Fruit fly (Drosophila melanogaster) whole organism, embryonic: ENCODE measurements around the gene wrd.

ENCODE experiments used
- Antp ChIP-seq: fragments of 200-800 bp; sonication (Bioruptor generic); optimal IDR thresholded peaks from 3 replicates; lab custom pipeline; 2016; ENCODE audit warnings: missing biosample characterization, missing genetic modification characterization
- Atf6 ChIP-seq: fragments of 200-800 bp; sonication (Bioruptor generic); IDR thresholded peaks from 2 replicates; pipeline ENCODE4 v1.3.6; 2022; ENCODE audit warnings: missing biosample characterization, missing genetic modification characterization
- B-H1 ChIP-seq: fragments of 200-800 bp; sonication (Bioruptor generic); IDR thresholded peaks from 3 replicates; pipeline ENCODE4 v1.3.6; 2022; ENCODE audit warnings: missing biosample characterization, missing genetic modification characterization
- CG12155 ChIP-seq: fragments of 200-800 bp; sonication (Bioruptor generic); optimal IDR thresholded peaks from 3 replicates; lab custom pipeline; 2016; ENCODE audit warnings: missing biosample characterization, missing genetic modification characterization
- CG12219 ChIP-seq: fragments of 200-800 bp; sonication (Bioruptor generic); optimal IDR thresholded peaks from 3 replicates; lab custom pipeline; 2018; ENCODE audit warnings: missing biosample characterization, mild to moderate bottlenecking, missing genetic modification characterization
- CG13296 ChIP-seq: fragments of 200-800 bp; sonication (Bioruptor generic); optimal IDR thresholded peaks from 3 replicates; lab custom pipeline; 2018; ENCODE audit warnings: missing biosample characterization, mild to moderate bottlenecking, missing genetic modification characterization
- CG14014 ChIP-seq: fragments of 200-800 bp; sonication (Bioruptor generic); IDR thresholded peaks from 2 replicates; pipeline ENCODE4 v1.3.6; 2022; ENCODE audit warnings: missing biosample characterization, missing genetic modification characterization
- CG14050 ChIP-seq: fragments of 200-800 bp; sonication (Bioruptor generic); IDR thresholded peaks from 3 replicates; pipeline ENCODE4 v1.3.6; 2022; ENCODE audit warnings: missing biosample characterization, missing genetic modification characterization
- CG14710 ChIP-seq: fragments of 200-800 bp; sonication (Bioruptor generic); optimal IDR thresholded peaks from 3 replicates; lab custom pipeline; 2019; ENCODE audit warnings: missing biosample characterization, mild to moderate bottlenecking, missing genetic modification characterization, moderate library complexity
- CG14860 ChIP-seq: fragments of 200-800 bp; sonication (Bioruptor generic); IDR thresholded peaks from 3 replicates; pipeline ENCODE4 v1.3.6; 2022; ENCODE audit warnings: missing biosample characterization, missing genetic modification characterization; ENCODE audit not compliant: partially characterized antibody
- CG1529 ChIP-seq: fragments of 200-800 bp; sonication (Bioruptor generic); optimal IDR thresholded peaks from 3 replicates; lab custom pipeline; 2018; ENCODE audit warnings: missing biosample characterization, missing genetic modification characterization
- CG15514 ChIP-seq: fragments of 200-800 bp; sonication (Bioruptor generic); optimal IDR thresholded peaks from 3 replicates; lab custom pipeline; 2017; ENCODE audit warnings: missing biosample characterization, missing genetic modification characterization, mild to moderate bottlenecking, moderate library complexity, missing genetic modification reagents
- CG15696 ChIP-seq: fragments of 200-800 bp; sonication (Bioruptor generic); optimal IDR thresholded peaks from 2 replicates; lab custom pipeline; 2019; ENCODE audit warnings: missing biosample characterization, mild to moderate bottlenecking, missing genetic modification characterization, moderate library complexity
- CG18599 ChIP-seq: fragments of 200-800 bp; sonication (Bioruptor generic); optimal IDR thresholded peaks from 3 replicates; lab custom pipeline; 2017; ENCODE audit warnings: missing biosample characterization, missing genetic modification characterization, mild to moderate bottlenecking, moderate library complexity, missing genetic modification reagents
- CG2120 ChIP-seq: fragments of 200-800 bp; sonication (Bioruptor generic); optimal IDR thresholded peaks from 3 replicates; lab custom pipeline; 2016; ENCODE audit warnings: missing biosample characterization, missing genetic modification characterization
- CG2202 ChIP-seq: fragments of 200-800 bp; sonication (Bioruptor generic); optimal IDR thresholded peaks from 2 replicates; lab custom pipeline; 2018; ENCODE audit warnings: missing biosample characterization, mild to moderate bottlenecking, missing genetic modification characterization
- CG32772 ChIP-seq: fragments of 200-800 bp; sonication (Bioruptor generic); IDR thresholded peaks from 2 replicates; pipeline ENCODE4 v1.3.6; 2022; ENCODE audit warnings: missing biosample characterization, missing genetic modification characterization
- CG3847 ChIP-seq: fragments of 200-800 bp; sonication (Bioruptor generic); IDR thresholded peaks from 2 replicates; pipeline ENCODE4 v1.3.6; 2022; ENCODE audit warnings: missing biosample characterization, missing genetic modification characterization
- CG4282 ChIP-seq: fragments of 200-800 bp; sonication (Bioruptor generic); optimal IDR thresholded peaks from 2 replicates; lab custom pipeline; 2016; ENCODE audit warnings: missing biosample characterization, missing genetic modification characterization
- CG4617 ChIP-seq: fragments of 200-800 bp; sonication (Bioruptor generic); optimal IDR thresholded peaks from 3 replicates; lab custom pipeline; 2016; ENCODE audit warnings: missing biosample characterization, missing genetic modification characterization, borderline replicate concordance
- CG6689 ChIP-seq: fragments of 200-800 bp; sonication (Bioruptor generic); IDR thresholded peaks from 2 replicates; pipeline ENCODE4 v1.3.6; 2022; ENCODE audit warnings: missing biosample characterization, missing genetic modification characterization
- CG7271 ChIP-seq: fragments of 200-800 bp; sonication (Bioruptor generic); optimal IDR thresholded peaks from 2 replicates; lab custom pipeline; 2018; ENCODE audit warnings: missing biosample characterization, mild to moderate bottlenecking, missing genetic modification characterization, moderate library complexity
- CG9797 ChIP-seq: fragments of 200-800 bp; sonication (Bioruptor generic); optimal IDR thresholded peaks from 3 replicates; lab custom pipeline; 2018; ENCODE audit warnings: missing biosample characterization, mild to moderate bottlenecking, missing genetic modification characterization
- CkIIα-i1 ChIP-seq: fragments of 200-800 bp; sonication (Bioruptor generic); IDR thresholded peaks from 2 replicates; pipeline ENCODE4 v1.3.6; 2022; ENCODE audit warnings: missing biosample characterization, missing genetic modification characterization
- Dref ChIP-seq: fragments of 200-800 bp; sonication (Bioruptor generic); IDR thresholded peaks from 2 replicates; pipeline ENCODE4 v1.3.6; 2022; ENCODE audit warnings: missing biosample characterization, missing genetic modification characterization
- Fer3 ChIP-seq: fragments of 200-800 bp; sonication (Bioruptor generic); optimal IDR thresholded peaks from 2 replicates; lab custom pipeline; 2018; ENCODE audit warnings: missing biosample characterization, mild to moderate bottlenecking, missing genetic modification characterization, moderate library complexity
- HLH4C ChIP-seq: fragments of 200-800 bp; sonication (Bioruptor generic); IDR thresholded peaks from 3 replicates; pipeline ENCODE4 v1.3.6; 2022; ENCODE audit warnings: missing biosample characterization, missing genetic modification characterization; ENCODE audit not compliant: partially characterized antibody
- HmgZ ChIP-seq: fragments of 200-800 bp; sonication (Bioruptor generic); optimal IDR thresholded peaks from 2 replicates; lab custom pipeline; 2018; ENCODE audit warnings: missing biosample characterization, mild to moderate bottlenecking, missing genetic modification characterization
- MTF-1 ChIP-seq: fragments of 200-800 bp; sonication (Bioruptor generic); optimal IDR thresholded peaks from 2 replicates; lab custom pipeline; 2018; ENCODE audit warnings: missing biosample characterization, mild to moderate bottlenecking, missing genetic modification characterization, borderline replicate concordance
- Meics ChIP-seq: fragments of 200-800 bp; sonication (Bioruptor generic); optimal IDR thresholded peaks from 2 replicates; lab custom pipeline; 2017; ENCODE audit warnings: missing biosample characterization, mild to moderate bottlenecking, missing genetic modification characterization
- Mes4 ChIP-seq: fragments of 200-800 bp; sonication (Bioruptor generic); optimal IDR thresholded peaks from 2 replicates; lab custom pipeline; 2016; ENCODE audit warnings: missing biosample characterization, missing genetic modification characterization
- NFAT ChIP-seq: fragments of 200-800 bp; sonication (Bioruptor generic); IDR thresholded peaks from 2 replicates; pipeline ENCODE4 v1.3.6; 2022; ENCODE audit warnings: missing biosample characterization, missing genetic modification characterization
- amos ChIP-seq: fragments of 200-800 bp; sonication (Bioruptor generic); IDR thresholded peaks from 2 replicates; pipeline ENCODE4 v1.3.6; 2022; ENCODE audit warnings: missing biosample characterization, missing genetic modification characterization; ENCODE audit not compliant: partially characterized antibody
- chif ChIP-seq, 2 experiments: fragments of 200-800 bp; sonication (Bioruptor generic); optimal IDR thresholded peaks; 3 replicates each; lab custom pipeline; 2016; ENCODE audit warnings: missing biosample characterization in 2 of 2, missing genetic modification characterization in 2 of 2
- corto ChIP-seq: fragments of 200-800 bp; sonication (Bioruptor generic); optimal IDR thresholded peaks from 2 replicates; lab custom pipeline; 2016; ENCODE audit warnings: missing biosample characterization, mild to moderate bottlenecking, missing genetic modification characterization, moderate library complexity
- danr ChIP-seq: fragments of 200-800 bp; sonication (Bioruptor generic); IDR thresholded peaks from 2 replicates; pipeline ENCODE4 v1.3.6; 2022; ENCODE audit warnings: missing biosample characterization, missing genetic modification characterization
- ems ChIP-seq: fragments of 200-800 bp; sonication (Bioruptor generic); optimal IDR thresholded peaks from 3 replicates; lab custom pipeline; 2016; ENCODE audit warnings: missing biosample characterization, missing genetic modification characterization
- fd96Cb ChIP-seq: fragments of 200-800 bp; sonication (Bioruptor generic); optimal IDR thresholded peaks from 2 replicates; lab custom pipeline; 2018; ENCODE audit warnings: missing biosample characterization, mild to moderate bottlenecking, missing genetic modification characterization, moderate library complexity
- gem ChIP-seq: fragments of 200-800 bp; sonication (Bioruptor generic); optimal IDR thresholded peaks from 2 replicates; lab custom pipeline; 2019; ENCODE audit warnings: missing biosample characterization, mild to moderate bottlenecking, missing genetic modification characterization, moderate library complexity
- h ChIP-seq: fragments of >200 bp; optimal IDR thresholded peaks from 2 replicates; lab custom pipeline; 2017
- hth ChIP-seq: fragments of >200 bp; optimal IDR thresholded peaks from 2 replicates; lab custom pipeline; 2017; ENCODE audit warnings: inconsistent platforms
- ind ChIP-seq: fragments of 200-800 bp; sonication (Bioruptor generic); optimal IDR thresholded peaks from 3 replicates; lab custom pipeline; 2016; ENCODE audit warnings: missing biosample characterization, missing genetic modification characterization
- kay ChIP-seq: fragments of 200-800 bp; sonication (Bioruptor generic); optimal IDR thresholded peaks from 2 replicates; lab custom pipeline; 2016; ENCODE audit warnings: missing biosample characterization, missing genetic modification characterization
- lola ChIP-seq, 3 experiments: fragments of >200 bp in 2 of 3; fragments of 200-800 bp in 1 of 3; sonication (Bioruptor generic) in 1 of 3; optimal IDR thresholded peaks; 2 replicates each; lab custom pipeline; 2017 to 2019; ENCODE audit warnings: missing biosample characterization in 3 of 3, missing genetic modification characterization in 3 of 3, mild to moderate bottlenecking in 1 of 3, moderate library complexity in 1 of 3
- mld ChIP-seq: fragments of 200-800 bp; sonication (Bioruptor generic); IDR thresholded peaks from 3 replicates; pipeline ENCODE4 v1.3.6; 2022; ENCODE audit warnings: missing biosample characterization, missing genetic modification characterization; ENCODE audit not compliant: partially characterized antibody
- onecut ChIP-seq: fragments of 200-800 bp; sonication (Bioruptor generic); IDR thresholded peaks from 2 replicates; pipeline ENCODE4 v1.3.6; 2022; ENCODE audit warnings: missing biosample characterization, missing genetic modification characterization
- rib ChIP-seq: fragments of 200-800 bp; sonication (Bioruptor generic); IDR thresholded peaks from 2 replicates; pipeline ENCODE4 v1.3.6; 2022; ENCODE audit warnings: missing biosample characterization, missing genetic modification characterization
- sisA ChIP-seq: fragments of 200-800 bp; sonication (Bioruptor generic); IDR thresholded peaks from 2 replicates; pipeline ENCODE4 v1.3.6; 2022; ENCODE audit warnings: missing biosample characterization, missing genetic modification characterization
- slbo ChIP-seq: fragments of 200-800 bp; sonication (Bioruptor generic); IDR thresholded peaks from 2 replicates; pipeline ENCODE4 v1.3.6; 2022; ENCODE audit warnings: missing biosample characterization, missing genetic modification characterization
- tna ChIP-seq: fragments of 200-800 bp; sonication (Bioruptor generic); IDR thresholded peaks from 2 replicates; pipeline ENCODE4 v1.3.6; 2022; ENCODE audit warnings: missing biosample characterization, missing genetic modification characterization; ENCODE audit not compliant: partially characterized antibody
- zfh2 ChIP-seq: fragments of 200-800 bp; sonication (Bioruptor generic); optimal IDR thresholded peaks from 2 replicates; lab custom pipeline; 2016; ENCODE audit warnings: missing biosample characterization, missing genetic modification characterization

Gene wrd

dm6 chr3R:18168398-18168797 is 841 bp downstream of the wrd start (continued):
- TF ChIP-seq CG32772 (GFP tag; lab: Robert Waterston, UW), result 0 out of 2 replicates have a peak, but pooled peaks have one; percentile 8
- peak; percentile 3 for TF ChIP-seq CG14710 (tag; lab: Kevin White, UChicago)
- TF ChIP-seq CG14014 (GFP tag; lab: Robert Waterston, UW), result peak; percentile 15; the same call in 1 of the 2 replicates
- TF ChIP-seq CG13296 (GFP tag; lab: Kevin White, UChicago), result peak; percentile 31
- no peak for TF ChIP-seq lola (GFP tag; optimal IDR thresholded peaks at IDR 0.05; lab: Kevin White, UChicago)
- TF ChIP-seq CG3847 (GFP tag; lab: Robert Waterston, UW), result 0 out of 2 replicates have a peak, but pooled peaks have one; percentile 38
- TF ChIP-seq amos, result no peak
- peak; percentile 14 for TF ChIP-seq HmgZ (tag; lab: Kevin White, UChicago)
- 0 out of 2 replicates have a peak, but pooled peaks have one; percentile 11 for TF ChIP-seq CG6689 (GFP tag; lab: Robert Waterston, UW)
- TF ChIP-seq Mes4 (GFP tag; lab: Kevin White, UChicago), result no peak
- peak; percentile 42 for TF ChIP-seq gem (tag; lab: Kevin White, UChicago)
- no peak for TF ChIP-seq CG1529 (GFP tag; lab: Kevin White, UChicago)
- TF ChIP-seq sisA (GFP tag; lab: Robert Waterston, UW), result no peak
- peak; percentile 68 for TF ChIP-seq CG15514
- TF ChIP-seq CG12155 (GFP tag; lab: Kevin White, UChicago), result peak; percentile 38
- peak; percentile 27; the same call in 1 of the 2 replicates for TF ChIP-seq Dref (GFP tag; lab: Robert Waterston, UW)
- no peak for TF ChIP-seq CG14860 (GFP tag; lab: Robert Waterston, UW)
- TF ChIP-seq Antp (GFP tag; lab: Kevin White, UChicago), result no peak
- no peak for TF ChIP-seq tna (GFP tag; lab: Robert Waterston, UW)
- no peak for TF ChIP-seq chif (GFP tag; optimal IDR thresholded peaks at IDR 0.05; lab: Kevin White, UChicago)
- TF ChIP-seq ind (GFP tag; lab: Kevin White, UChicago), result no peak
- no peak for TF ChIP-seq corto (GFP tag; lab: Kevin White, UChicago)
- no peak for TF ChIP-seq CG12219
- TF ChIP-seq MTF-1 (GFP tag; lab: Kevin White, UChicago), result no peak
- TF ChIP-seq hth (lab: Kevin White, UChicago), result no peak
- peak; percentile 50 for TF ChIP-seq zfh2 (GFP tag; lab: Kevin White, UChicago)
- no peak for TF ChIP-seq mld
- no peak for TF ChIP-seq CkIIα-i1 (GFP tag; lab: Robert Waterston, UW)
- no peak for TF ChIP-seq CG7271 (tag; lab: Kevin White, UChicago)
- no peak for TF ChIP-seq h (lab: Kevin White, UChicago)
- no peak for TF ChIP-seq CG15696
- TF ChIP-seq HLH4C (GFP tag; lab: Robert Waterston, UW), result no peak
- TF ChIP-seq Atf6 (GFP tag; lab: Robert Waterston, UW), result no peak
- TF ChIP-seq slbo (GFP tag; lab: Robert Waterston, UW), result peak; percentile 56; the same call in 1 of the 2 replicates
- peak; percentile 35 for TF ChIP-seq Fer3 (tag; lab: Kevin White, UChicago)
- TF ChIP-seq fd96Cb (tag; lab: Kevin White, UChicago), result no peak
- no peak for TF ChIP-seq danr (GFP tag; lab: Robert Waterston, UW)
- no peak; the same call in 2 of the 3 replicates for TF ChIP-seq B-H1 (GFP tag; lab: Robert Waterston, UW)
- no peak for TF ChIP-seq CG2202 (tag; lab: Kevin White, UChicago)
- no peak for TF ChIP-seq ems (GFP tag; lab: Kevin White, UChicago)
- no peak for TF ChIP-seq kay
- TF ChIP-seq onecut (GFP tag; lab: Robert Waterston, UW), result peak; percentile 36; the same call in 1 of the 2 replicates
- peak; percentile 58 for TF ChIP-seq CG2120 (GFP tag; lab: Kevin White, UChicago)
- TF ChIP-seq CG4617 (GFP tag; lab: Kevin White, UChicago), result no peak
- TF ChIP-seq rib (GFP tag; lab: Robert Waterston, UW), result 0 out of 2 replicates have a peak, but pooled peaks have one; percentile 9
- peak; percentile 69 for TF ChIP-seq NFAT (GFP tag; lab: Robert Waterston, UW)
- TF ChIP-seq CG18599 (GFP tag; lab: Kevin White, UChicago), result peak; percentile 65
- TF ChIP-seq CG14050 (GFP tag; lab: Robert Waterston, UW), result no peak
- peak; percentile 47 for TF ChIP-seq Meics (GFP tag; lab: Kevin White, UChicago)
- no peak for TF ChIP-seq CG4282 (GFP tag; lab: Kevin White, UChicago)
- no peak for TF ChIP-seq CG9797 (GFP tag; lab: Kevin White, UChicago)
